Worm (Caenorhabditis elegans) whole organism, L2 larva: ENCODE measurements around the gene C01G6.4.

Experiments
- C34F6.9 ChIP-seq: fragments of 150-350 bp; optimal IDR thresholded peaks from 2 replicates; lab custom pipeline; 2014; ENCODE audit warnings: missing biosample characterization, missing genetic modification characterization
- F13H6.1 ChIP-seq: sonication (generic microtip); optimal IDR thresholded peaks from 2 replicates; lab custom pipeline; 2016; ENCODE audit warnings: missing genetic modification characterization, missing compliant biosample characterization
- R02D3.7 ChIP-seq: fragments of 150-350 bp; optimal IDR thresholded peaks from 2 replicates; lab custom pipeline; 2014; ENCODE audit warnings: missing biosample characterization, missing genetic modification characterization
- Y55F3AM.14 ChIP-seq: fragments of 200-800 bp; sonication (Bioruptor generic); optimal IDR thresholded peaks from 2 replicates; lab custom pipeline; 2018; ENCODE audit warnings: mild to moderate bottlenecking, missing genetic modification characterization, missing compliant biosample characterization
- ZK546.5 ChIP-seq: sonication (generic microtip); optimal IDR thresholded peaks from 2 replicates; lab custom pipeline; 2017; ENCODE audit warnings: missing biosample characterization, missing genetic modification characterization
- alr-1 ChIP-seq: fragments of 150-350 bp; optimal IDR thresholded peaks from 2 replicates; lab custom pipeline; 2014; ENCODE audit warnings: missing biosample characterization, missing genetic modification characterization
- aly-2 ChIP-seq: fragments of 150-350 bp; optimal IDR thresholded peaks from 2 replicates; lab custom pipeline; 2014; ENCODE audit warnings: missing biosample characterization, missing genetic modification characterization
- ama-1 ChIP-seq: fragments of 150-350 bp; optimal IDR thresholded peaks from 2 replicates; lab custom pipeline; 2018; ENCODE audit warnings: inconsistent platforms
- blmp-1 ChIP-seq: sonication (generic microtip); optimal IDR thresholded peaks from 2 replicates; lab custom pipeline; 2017; ENCODE audit warnings: missing genetic modification characterization, mild to moderate bottlenecking, missing compliant biosample characterization, antibody characterized with exemption, moderate library complexity; ENCODE audit not compliant: insufficient read depth
- ceh-16 ChIP-seq: fragments of 150-350 bp; optimal IDR thresholded peaks from 2 replicates; lab custom pipeline; 2014; ENCODE audit warnings: missing biosample characterization, missing genetic modification characterization
- ceh-82 ChIP-seq: fragments of 150-350 bp; optimal IDR thresholded peaks from 2 replicates; lab custom pipeline; 2014; ENCODE audit warnings: missing biosample characterization, missing genetic modification characterization
- crh-2 ChIP-seq: sonication (generic microtip); optimal IDR thresholded peaks from 2 replicates; lab custom pipeline; 2017; ENCODE audit warnings: missing biosample characterization, missing genetic modification characterization
- egl-27 ChIP-seq: sonication (generic microtip); optimal IDR thresholded peaks from 3 replicates; lab custom pipeline; 2017; ENCODE audit warnings: missing biosample characterization, missing genetic modification reagents, missing genetic modification characterization
- elt-1 ChIP-seq: fragments of 150-350 bp; optimal IDR thresholded peaks from 2 replicates; lab custom pipeline; 2014; ENCODE audit warnings: missing biosample characterization, missing genetic modification characterization
- elt-3 ChIP-seq: sonication (generic microtip); optimal IDR thresholded peaks from 2 replicates; lab custom pipeline; 2017; ENCODE audit warnings: missing biosample characterization, missing genetic modification characterization
- fos-1 ChIP-seq: fragments of 150-350 bp; optimal IDR thresholded peaks from 2 replicates; lab custom pipeline; 2014; ENCODE audit warnings: missing biosample characterization, missing genetic modification characterization
- gmeb-1 ChIP-seq: fragments of 150-350 bp; optimal IDR thresholded peaks from 2 replicates; lab custom pipeline; 2014; ENCODE audit warnings: missing biosample characterization, missing genetic modification characterization
- lin-11 ChIP-seq: fragments of 150-350 bp; sonication (generic microtip); optimal IDR thresholded peaks from 2 replicates; lab custom pipeline; 2014; ENCODE audit warnings: missing biosample characterization, missing genetic modification characterization, inconsistent platforms, mixed read lengths
- lin-13 ChIP-seq: fragments of 150-350 bp; optimal IDR thresholded peaks from 2 replicates; lab custom pipeline; 2014; ENCODE audit warnings: missing biosample characterization, missing genetic modification reagents, missing genetic modification characterization
- lsy-2 ChIP-seq, 2 experiments: fragments of 150-350 bp in 1 of 2; sonication (generic microtip) in 1 of 2; optimal IDR thresholded peaks; 2 replicates each; lab custom pipeline; 2014 to 2017; ENCODE audit warnings: missing biosample characterization in 2 of 2, missing genetic modification characterization in 2 of 2
- mab-5 ChIP-seq: fragments of 150-350 bp; optimal IDR thresholded peaks from 2 replicates; lab custom pipeline; 2014; ENCODE audit warnings: missing biosample characterization, missing genetic modification characterization
- mbf-1 ChIP-seq: sonication (generic microtip); optimal IDR thresholded peaks from 2 replicates; lab custom pipeline; 2017; ENCODE audit warnings: missing biosample characterization, missing genetic modification characterization
- mdl-1 ChIP-seq, 2 experiments: fragments of 150-350 bp in 1 of 2; sonication (generic microtip) in 1 of 2; optimal IDR thresholded peaks; 2 replicates each; lab custom pipeline; 2017; ENCODE audit warnings: missing biosample characterization in 2 of 2, missing genetic modification characterization in 2 of 2
- nhr-10 ChIP-seq: sonication (generic microtip); optimal IDR thresholded peaks from 2 replicates; lab custom pipeline; 2017; ENCODE audit warnings: missing biosample characterization, missing genetic modification characterization
- nhr-11 ChIP-seq: fragments of 150-350 bp; optimal IDR thresholded peaks from 2 replicates; lab custom pipeline; 2014; ENCODE audit warnings: missing biosample characterization, missing genetic modification characterization
- nhr-12 ChIP-seq: fragments of 150-350 bp; optimal IDR thresholded peaks from 2 replicates; lab custom pipeline; 2014; ENCODE audit warnings: missing biosample characterization, missing genetic modification characterization
- nhr-129 ChIP-seq: fragments of 150-350 bp; optimal IDR thresholded peaks from 2 replicates; lab custom pipeline; 2014; ENCODE audit warnings: missing biosample characterization, missing genetic modification characterization
- nhr-21 ChIP-seq: fragments of 150-350 bp; optimal IDR thresholded peaks from 2 replicates; lab custom pipeline; 2014; ENCODE audit warnings: missing biosample characterization, missing genetic modification characterization
- nhr-23 ChIP-seq: fragments of 150-350 bp; optimal IDR thresholded peaks from 2 replicates; lab custom pipeline; 2014; ENCODE audit warnings: missing biosample characterization, missing genetic modification reagents, missing genetic modification characterization
- nhr-237 ChIP-seq: fragments of 150-350 bp; optimal IDR thresholded peaks from 2 replicates; lab custom pipeline; 2014; ENCODE audit warnings: missing biosample characterization, missing genetic modification characterization
- nhr-25 ChIP-seq: fragments of 150-350 bp; sonication (generic microtip); optimal IDR thresholded peaks from 3 replicates; lab custom pipeline; 2014; ENCODE audit warnings: missing biosample characterization, missing genetic modification characterization
- nhr-6 ChIP-seq: fragments of 150-350 bp; optimal IDR thresholded peaks from 2 replicates; lab custom pipeline; 2014; ENCODE audit warnings: missing biosample characterization, missing genetic modification characterization
- nhr-77 ChIP-seq: fragments of 150-350 bp; optimal IDR thresholded peaks from 2 replicates; lab custom pipeline; 2014; ENCODE audit warnings: missing biosample characterization, missing genetic modification characterization
- peb-1 ChIP-seq: fragments of 150-350 bp; optimal IDR thresholded peaks from 2 replicates; lab custom pipeline; 2014; ENCODE audit warnings: missing biosample characterization, missing genetic modification characterization
- sem-4 ChIP-seq: fragments of 150-350 bp; optimal IDR thresholded peaks from 2 replicates; lab custom pipeline; 2014; ENCODE audit warnings: missing biosample characterization, missing genetic modification reagents, missing genetic modification characterization
- skn-1 ChIP-seq: sonication (generic microtip); optimal IDR thresholded peaks from 2 replicates; lab custom pipeline; 2017; ENCODE audit warnings: missing biosample characterization, missing genetic modification characterization
- sma-3 ChIP-seq: sonication (generic microtip); optimal IDR thresholded peaks from 2 replicates; lab custom pipeline; 2016; ENCODE audit warnings: missing genetic modification reagents, missing genetic modification characterization, missing compliant biosample characterization
- sma-9 ChIP-seq, 2 experiments: fragments of 150-350 bp in 1 of 2; sonication (generic microtip) in 1 of 2; optimal IDR thresholded peaks; 2 replicates each; lab custom pipeline; 2014 to 2016; ENCODE audit warnings: missing genetic modification characterization in 2 of 2, mild to moderate bottlenecking in 1 of 2, missing biosample characterization in 1 of 2, missing compliant biosample characterization in 1 of 2, missing genetic modification reagents in 1 of 2, moderate library complexity in 1 of 2
- snpc-4 ChIP-seq: fragments of 150-350 bp; optimal IDR thresholded peaks from 2 replicates; lab custom pipeline; 2014; ENCODE audit warnings: missing biosample characterization, missing genetic modification characterization
- unc-39 ChIP-seq: fragments of 150-350 bp; optimal IDR thresholded peaks from 2 replicates; lab custom pipeline; 2014; ENCODE audit warnings: missing biosample characterization, missing genetic modification characterization
- unc-55 ChIP-seq: fragments of 150-350 bp; sonication (generic microtip); optimal IDR thresholded peaks from 3 replicates; lab custom pipeline; 2014; ENCODE audit warnings: missing biosample characterization, missing genetic modification reagents, missing genetic modification characterization
- unc-62 ChIP-seq: fragments of 150-350 bp; optimal IDR thresholded peaks from 2 replicates; lab custom pipeline; 2014; ENCODE audit warnings: missing biosample characterization, missing genetic modification reagents, missing genetic modification characterization
- zag-1 ChIP-seq: fragments of 150-350 bp; optimal IDR thresholded peaks from 2 replicates; lab custom pipeline; 2014; ENCODE audit warnings: missing biosample characterization, missing genetic modification characterization
- ztf-1 ChIP-seq: fragments of 200-800 bp; sonication (Bioruptor generic); conservative IDR thresholded peaks from 2 replicates; pipeline ENCODE4 v1.3.6; 2022; ENCODE audit warnings: missing genetic modification characterization, missing compliant biosample characterization
- ztf-11 ChIP-seq: sonication (generic microtip); optimal IDR thresholded peaks from 2 replicates; lab custom pipeline; 2017; ENCODE audit warnings: missing biosample characterization, missing genetic modification characterization
- ztf-4 ChIP-seq: fragments of 150-350 bp; optimal IDR thresholded peaks from 2 replicates; lab custom pipeline; 2014; ENCODE audit warnings: missing biosample characterization, missing genetic modification characterization

C01G6.4 gene

DNA sequence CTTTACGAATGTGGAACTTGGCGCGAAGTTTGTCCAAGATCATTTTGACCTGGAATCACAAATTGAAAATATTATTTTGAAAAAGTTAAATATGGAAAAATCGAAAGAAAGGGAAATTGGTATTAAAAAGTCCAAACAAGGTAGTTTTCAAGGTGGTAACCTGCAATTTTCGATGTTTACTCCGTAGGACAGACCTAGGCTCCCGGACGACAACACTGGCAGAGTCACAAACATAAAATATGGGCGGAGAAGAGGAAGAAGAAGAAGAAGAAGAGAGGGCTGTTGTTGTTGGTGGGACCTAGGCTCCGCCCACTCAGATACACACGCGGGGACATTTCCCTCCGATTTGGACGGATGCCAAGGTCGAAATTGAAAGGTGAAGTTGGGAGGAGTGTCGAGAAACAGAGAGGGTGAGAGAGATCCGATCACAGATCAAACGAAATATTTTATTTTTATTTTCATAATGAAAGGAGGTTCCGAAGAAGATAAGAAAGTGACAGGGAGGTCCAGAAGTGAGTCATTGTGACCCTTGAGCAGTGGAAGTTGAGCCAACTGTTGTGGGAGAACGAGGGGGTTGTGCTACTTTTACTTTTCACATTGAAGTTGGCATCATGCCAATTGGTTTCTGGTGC lies 10.8 kb downstream of the C01G6.4 start, which contains the start of gene aqp-2 (continued):
- TF ChIP-seq peb-1 (tag; lab: Kevin White, UChicago) = no peak
- TF ChIP-seq ztf-11 (tag; lab: Kevin White, UChicago) = no peak
- peak; percentile 2 for TF ChIP-seq fos-1 (tag; lab: Kevin White, UChicago)
- TF ChIP-seq zag-1 (tag; lab: Kevin White, UChicago) = no peak
- TF ChIP-seq ztf-4 (tag; lab: Kevin White, UChicago) = no peak
- TF ChIP-seq C34F6.9 (tag; lab: Kevin White, UChicago) = peak; percentile 17
- TF ChIP-seq nhr-129 (tag; lab: Kevin White, UChicago) = peak; percentile 53

DNA sequence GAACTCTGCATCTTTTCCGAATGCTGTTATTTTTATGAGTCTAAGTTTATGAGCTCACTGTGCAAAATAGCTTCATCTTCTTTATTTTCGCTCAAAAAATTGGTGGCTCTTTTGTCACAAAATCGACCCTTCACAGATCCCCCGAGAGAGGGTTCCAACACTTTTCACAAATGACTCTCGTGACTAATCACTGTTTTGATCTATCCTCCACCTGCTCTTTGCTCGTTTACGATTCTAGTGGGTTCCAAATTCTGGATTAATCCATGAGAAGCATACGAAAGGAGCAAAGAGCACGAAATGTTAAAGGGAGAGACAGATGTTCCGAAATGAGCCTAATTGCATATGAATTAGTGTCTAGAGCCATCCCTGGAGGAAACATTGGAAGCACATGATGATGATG lies 11.4 kb downstream of the C01G6.4 start:
- no peak for TF ChIP-seq gmeb-1 (tag; lab: Kevin White, UChicago)
- TF ChIP-seq nhr-6 (tag; lab: Kevin White, UChicago) = no peak
- TF ChIP-seq lin-11 = no peak
- TF ChIP-seq C34F6.9 (tag; lab: Kevin White, UChicago) = no peak
- no peak for TF ChIP-seq elt-1 (tag; lab: Kevin White, UChicago)
- TF ChIP-seq ama-1 (lab: Kevin White, UChicago) = no peak
- TF ChIP-seq ztf-11 (tag; lab: Kevin White, UChicago) = no peak
- no peak for TF ChIP-seq sma-3 (GFP tag; lab: Kevin White, UChicago)

DNA sequence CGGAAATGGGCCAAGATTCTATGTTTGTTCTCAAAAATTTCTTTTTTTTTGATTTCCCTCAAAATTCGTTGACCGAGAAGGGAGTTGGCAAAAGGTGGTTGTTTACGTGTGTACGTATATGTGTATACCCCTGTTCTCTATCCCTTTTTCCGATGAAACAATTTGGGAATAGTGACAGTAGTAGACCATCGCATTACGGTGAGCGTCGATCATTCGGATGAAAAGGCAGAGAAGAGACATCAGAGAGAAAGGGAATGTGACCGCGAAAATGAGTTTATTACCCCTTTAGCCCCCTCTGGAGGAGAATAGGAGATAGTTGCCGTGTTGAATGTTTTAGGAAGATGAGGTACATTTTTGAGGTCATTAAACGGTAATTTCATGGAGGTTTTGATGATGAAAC lies 12.8 kb downstream of the C01G6.4 start:
- no peak for TF ChIP-seq unc-55
- no peak for TF ChIP-seq lsy-2 (tag; optimal IDR thresholded peaks at IDR 0.05; lab: Kevin White, UChicago)
- no peak for TF ChIP-seq skn-1
- no peak for TF ChIP-seq nhr-12 (tag; lab: Kevin White, UChicago)
- TF ChIP-seq ztf-1 (GFP tag; lab: Robert Waterston, UW) = no peak
- TF ChIP-seq mbf-1 (tag; lab: Kevin White, UChicago) = no peak
- TF ChIP-seq R02D3.7 (tag; lab: Kevin White, UChicago) = no peak
- peak; percentile 28 for TF ChIP-seq nhr-25 (tag; lab: Kevin White, UChicago)
- TF ChIP-seq lin-11 = no peak
- TF ChIP-seq egl-27 (tag; lab: Kevin White, UChicago) = no peak
- TF ChIP-seq sma-3 (GFP tag; lab: Kevin White, UChicago) = no peak
- no peak for TF ChIP-seq mdl-1 (tag; optimal IDR thresholded peaks at IDR 0.05; lab: Kevin White, UChicago)
- TF ChIP-seq sem-4 = no peak
- no peak for TF ChIP-seq nhr-77 (tag; lab: Kevin White, UChicago)
- peak; percentile 16 for TF ChIP-seq sma-9 (GFP tag; optimal IDR thresholded peaks at IDR 0.05; lab: Kevin White, UChicago)
- TF ChIP-seq sma-9 (tag; optimal IDR thresholded peaks at IDR 0.05; lab: Kevin White, UChicago) = no peak
- TF ChIP-seq gmeb-1 (tag; lab: Kevin White, UChicago) = no peak
- TF ChIP-seq Y55F3AM.14 = no peak
- no peak for TF ChIP-seq nhr-237 (tag; lab: Kevin White, UChicago)
- TF ChIP-seq aly-2 (tag; lab: Kevin White, UChicago) = no peak
- peak; percentile 36 for TF ChIP-seq blmp-1
- no peak for TF ChIP-seq F13H6.1 (tag; lab: Kevin White, UChicago)
- TF ChIP-seq unc-62 (GFP tag; lab: Kevin White, UChicago) = no peak
- no peak for TF ChIP-seq ZK546.5 (tag; lab: Kevin White, UChicago)
- no peak for TF ChIP-seq crh-2 (tag; lab: Kevin White, UChicago)
- TF ChIP-seq C34F6.9 (tag; lab: Kevin White, UChicago) = peak; percentile 1
- TF ChIP-seq nhr-6 (tag; lab: Kevin White, UChicago) = no peak
- TF ChIP-seq ceh-82 (tag; lab: Kevin White, UChicago) = no peak
- TF ChIP-seq peb-1 (tag; lab: Kevin White, UChicago) = no peak
- TF ChIP-seq elt-1 (tag; lab: Kevin White, UChicago) = no peak
- TF ChIP-seq mab-5 (tag; lab: Kevin White, UChicago) = no peak
- TF ChIP-seq fos-1 (tag; lab: Kevin White, UChicago) = no peak
- no peak for TF ChIP-seq nhr-23 (tag; lab: Kevin White, UChicago)
- no peak for TF ChIP-seq ztf-11 (tag; lab: Kevin White, UChicago)
- no peak for TF ChIP-seq elt-3 (tag; lab: Kevin White, UChicago)
- TF ChIP-seq ama-1 (lab: Kevin White, UChicago) = no peak
- no peak for TF ChIP-seq alr-1
- TF ChIP-seq nhr-11 (tag; lab: Kevin White, UChicago) = no peak
- TF ChIP-seq nhr-129 (tag; lab: Kevin White, UChicago) = peak; percentile 51
- no peak for TF ChIP-seq lin-13 (GFP tag; lab: Kevin White, UChicago)
- no peak for TF ChIP-seq nhr-10 (tag; lab: Kevin White, UChicago)
- no peak for TF ChIP-seq zag-1 (tag; lab: Kevin White, UChicago)
- no peak for TF ChIP-seq snpc-4 (tag; lab: Kevin White, UChicago)
- TF ChIP-seq ceh-16 (tag; lab: Kevin White, UChicago) = no peak
- TF ChIP-seq nhr-21 (tag; lab: Kevin White, UChicago) = no peak
- no peak for TF ChIP-seq unc-39 (tag; lab: Kevin White, UChicago)
- TF ChIP-seq, all 48 proteins: peak for 5
